Worm (Caenorhabditis elegans) whole organism, L4/young adult: ENCODE data around the gene W10D9.1.
"Not testable (repeated sequence)": the region's sequence is repeated elsewhere in the genome, so short reads cannot be mapped to it uniquely, and the experiment has no call there.

ENCODE experiments used
- W03F9.2 ChIP-seq: fragments of 150-350 bp; optimal IDR thresholded peaks from 2 replicates; lab custom pipeline; 2014; ENCODE audit warnings: missing biosample characterization, missing genetic modification characterization
- dao-5 ChIP-seq: sonication (generic microtip); optimal IDR thresholded peaks from 2 replicates; lab custom pipeline; 2016; ENCODE audit warnings: missing genotype, missing genetic modification characterization, moderate library complexity, missing compliant biosample characterization
- him-1 ChIP-seq: sonication (generic microtip); optimal IDR thresholded peaks from 2 replicates; lab custom pipeline; 2016; ENCODE audit warnings: missing genotype, missing genetic modification reagents, missing genetic modification characterization, missing compliant biosample characterization

Gene W10D9.1

ce11 chrII:454646-455045 lies at the start of gene W10D9.1:
W10D9.1 (plus strand) TSS chrII:454946.
- TF ChIP-seq dao-5, W03F9.2, him-1 (tag; lab: Kevin White, UChicago): not testable (repeated sequence)

- peak; percentile 92 for TF ChIP-seq W03F9.2 (tag; lab: Kevin White, UChicago)
- no peak for TF ChIP-seq dao-5 (tag; lab: Kevin White, UChicago)
- peak; percentile 62 for TF ChIP-seq him-1 (tag; lab: Kevin White, UChicago)
Observed at ce11 chrII:410832-411231, 43.9 kb upstream of the W10D9.1 start, which contains the start of the genes dnsn-1 and C24H12.4. dnsn-1 (minus strand) TSS chrII:410932. C24H12.4 (plus strand) TSS chrII:411222.

ce11 chrII:418782-419181 lies 36.0 kb upstream of the W10D9.1 start, which contains the start of gene C24H12.6:
C24H12.6 (minus strand) TSS chrII:418882.
- TF ChIP-seq him-1 (tag; lab: Kevin White, UChicago) (no peak), dao-5 (tag; lab: Kevin White, UChicago) (no peak), W03F9.2 (tag; lab: Kevin White, UChicago) (no peak)

ce11 chrII:423086-423485 lies 31.7 kb upstream of the W10D9.1 start, which contains the start of gene C24H12.8:
C24H12.8 (minus strand) TSS chrII:423186.
- no peak for TF ChIP-seq W03F9.2 (tag; lab: Kevin White, UChicago)
- TF ChIP-seq him-1 (tag; lab: Kevin White, UChicago) = no peak
- no peak for TF ChIP-seq dao-5 (tag; lab: Kevin White, UChicago)

ce11 chrII:437279-437678 lies 17.5 kb upstream of the W10D9.1 start:
- TF ChIP-seq W03F9.2 (tag; lab: Kevin White, UChicago) (no peak), dao-5 (tag; lab: Kevin White, UChicago) (no peak), him-1 (tag; lab: Kevin White, UChicago) (no peak)

- not testable (repeated sequence) for TF ChIP-seq dao-5, W03F9.2, him-1 (tag; lab: Kevin White, UChicago)
Observed at ce11 chrII:441102-441501, 13.6 kb upstream of the W10D9.1 start, which contains the start of gene C24H12.1. C24H12.1 (plus strand) TSS chrII:441402.

- TF ChIP-seq dao-5 (tag; lab: Kevin White, UChicago) (no peak), W03F9.2 (tag; lab: Kevin White, UChicago) (no peak), him-1 (tag; lab: Kevin White, UChicago) (no peak)
Observed at ce11 chrII:456371-456770, 1.6 kb downstream of the W10D9.1 start.

- TF ChIP-seq dao-5 (tag; lab: Kevin White, UChicago) (no peak), him-1 (tag; lab: Kevin White, UChicago) (no peak), W03F9.2 (tag; lab: Kevin White, UChicago) (no peak)
Observed at ce11 chrII:457790-458189, 3.0 kb downstream of the W10D9.1 start, which contains the start of gene gvd-1. gvd-1 (minus strand) TSS chrII:457890.

- no peak for TF ChIP-seq him-1 (tag; lab: Kevin White, UChicago)
- no peak for TF ChIP-seq dao-5 (tag; lab: Kevin White, UChicago)
- TF ChIP-seq W03F9.2 (tag; lab: Kevin White, UChicago) = no peak
Observed at ce11 chrII:460835-461234, 6.1 kb downstream of the W10D9.1 start, which contains the start of gene W10D9.3. W10D9.3 (minus strand) TSS chrII:460935.

ce11 chrII:461297-461696 lies 6.6 kb downstream of the W10D9.1 start:
- TF ChIP-seq dao-5 (tag; lab: Kevin White, UChicago) (no peak), him-1 (tag; lab: Kevin White, UChicago) (no peak), W03F9.2 (tag; lab: Kevin White, UChicago) (no peak)

- TF ChIP-seq dao-5 (tag; lab: Kevin White, UChicago) (no peak), W03F9.2 (tag; lab: Kevin White, UChicago) (no peak), him-1 (tag; lab: Kevin White, UChicago) (no peak)
Observed at ce11 chrII:467265-467664, 12.5 kb downstream of the W10D9.1 start, which contains the start of gene nfyb-1. nfyb-1 (minus strand) TSS chrII:467365.

ce11 chrII:470375-470774 lies 15.6 kb downstream of the W10D9.1 start, which contains the start of gene tomm-22:
tomm-22 (minus strand) TSS chrII:470475.
- no peak for TF ChIP-seq dao-5 (tag; lab: Kevin White, UChicago)
- TF ChIP-seq W03F9.2 (tag; lab: Kevin White, UChicago) = no peak
- no peak for TF ChIP-seq him-1 (tag; lab: Kevin White, UChicago)

ce11 chrII:473203-473602 lies 18.5 kb downstream of the W10D9.1 start, which contains the start of gene W07E6.5:
W07E6.5 (plus strand) TSS chrII:473503.
- TF ChIP-seq W03F9.2 (tag; lab: Kevin White, UChicago) = no peak
- TF ChIP-seq dao-5 (tag; lab: Kevin White, UChicago) = no peak
- no peak for TF ChIP-seq him-1 (tag; lab: Kevin White, UChicago)

- TF ChIP-seq W03F9.2 (tag; lab: Kevin White, UChicago) = no peak
- TF ChIP-seq him-1 (tag; lab: Kevin White, UChicago) = no peak
- no peak for TF ChIP-seq dao-5 (tag; lab: Kevin White, UChicago)
Observed at ce11 chrII:475312-475711, 20.6 kb downstream of the W10D9.1 start.
